Fruit fly (Drosophila melanogaster): ENCODE results near the gene CG45413.

Gene CG45413

dm6 chr3L:6955254-6956229 is 23.8 kb upstream of the CG45413 start, which contains the start of the genes CG10077 and CG9948 (continued):
- peak; percentile 88 for TF ChIP-seq E2f1 (GFP tag; IDR thresholded peaks at IDR 0.05)
- peak; percentile 86 for TF ChIP-seq NfI (GFP tag; optimal IDR thresholded peaks at IDR 0.05)
- TF ChIP-seq CG13894 (tag; optimal IDR thresholded peaks at IDR 0.05) = peak; percentile 90
- TF ChIP-seq mld (GFP tag; IDR thresholded peaks at IDR 0.05; ENCODE audit: partially characterized antibody) = peak; percentile 68; the same call in 1 of the 3 replicates
- peak; percentile 83 for TF ChIP-seq CG2202 (tag; optimal IDR thresholded peaks at IDR 0.05)
- TF ChIP-seq prd (optimal IDR thresholded peaks at IDR 0.05) = no peak
- peak; percentile 96 for TF ChIP-seq prd (GFP tag; IDR thresholded peaks at IDR 0.05)
- TF ChIP-seq inv (GFP tag; IDR thresholded peaks at IDR 0.05; ENCODE audit: partially characterized antibody) = peak; percentile 63
- TF ChIP-seq Nf-YC (tag; optimal IDR thresholded peaks at IDR 0.05) = peak; percentile 85
- TF ChIP-seq nerfin-2 (GFP tag; IDR thresholded peaks at IDR 0.05; ENCODE audit: partially characterized antibody) = peak; percentile 76
- peak; percentile 81 for TF ChIP-seq unc-4 (GFP tag; IDR thresholded peaks at IDR 0.05; ENCODE audit: partially characterized antibody)
- TF ChIP-seq CG9727 (GFP tag; optimal IDR thresholded peaks at IDR 0.05) = peak; percentile 85
- TF ChIP-seq CG17361 (GFP tag; IDR thresholded peaks at IDR 0.05) = peak; percentile 90
- peak; percentile 65 for TF ChIP-seq CG16863 (GFP tag; optimal IDR thresholded peaks at IDR 0.05)
- no peak for TF ChIP-seq Dfd (GFP tag; optimal IDR thresholded peaks at IDR 0.05)
- TF ChIP-seq CG14441 (GFP tag; IDR thresholded peaks at IDR 0.05) = peak; percentile 91
- TF ChIP-seq gfzf (GFP tag; optimal IDR thresholded peaks at IDR 0.05) = peak; percentile 71
- TF ChIP-seq CG15601 (tag; optimal IDR thresholded peaks at IDR 0.05) = peak; percentile 86
- TF ChIP-seq nau (GFP tag; optimal IDR thresholded peaks at IDR 0.05) = peak; percentile 76
- peak; percentile 80 for TF ChIP-seq CG2889 (GFP tag; IDR thresholded peaks at IDR 0.05)
- TF ChIP-seq az2 (GFP tag; optimal IDR thresholded peaks at IDR 0.05) = peak; percentile 90
- no peak for TF ChIP-seq CG12744 (GFP tag; optimal IDR thresholded peaks at IDR 0.05)
- TF ChIP-seq Hr51 (GFP tag; optimal IDR thresholded peaks at IDR 0.05) = peak; percentile 55 to 90
- TF ChIP-seq CG13424 (tag; optimal IDR thresholded peaks at IDR 0.05) = peak; percentile 92
- TF ChIP-seq al (GFP tag; IDR thresholded peaks at IDR 0.05) = peak; percentile 79
- peak; percentile 66; the same call in 1 of the 2 replicates for TF ChIP-seq Poxn (GFP tag; IDR thresholded peaks at IDR 0.05)
- peak; percentile 83 for TF ChIP-seq CG5953 (GFP tag; IDR thresholded peaks at IDR 0.05)
- TF ChIP-seq HLH54F (GFP tag; optimal IDR thresholded peaks at IDR 0.05) = peak; percentile 51
- peak; percentile 63 for TF ChIP-seq CG11696 (GFP tag; IDR thresholded peaks at IDR 0.05)
- TF ChIP-seq Atf6 (GFP tag; IDR thresholded peaks at IDR 0.05) = peak; percentile 93
- TF ChIP-seq CG12769 (tag; optimal IDR thresholded peaks at IDR 0.05) = peak; percentile 94
- TF ChIP-seq Lhr (GFP tag; optimal IDR thresholded peaks at IDR 0.05) = peak; percentile 10
- TF ChIP-seq CG4424 (GFP tag; optimal IDR thresholded peaks at IDR 0.05) = peak; percentile 89
- TF ChIP-seq NFAT (GFP tag; IDR thresholded peaks at IDR 0.05) = peak; percentile 82
- TF ChIP-seq oc (tag; optimal IDR thresholded peaks at IDR 0.05) = no peak
- peak; percentile 39 for TF ChIP-seq zfh2 (GFP tag; optimal IDR thresholded peaks at IDR 0.05)
- peak; percentile 93 for TF ChIP-seq CG12391 (tag; optimal IDR thresholded peaks at IDR 0.05)
- peak; percentile 60 for TF ChIP-seq sna (GFP tag; IDR thresholded peaks at IDR 0.05; ENCODE audit: partially characterized antibody)
- peak; percentile 87 for TF ChIP-seq CG30403 (GFP tag; optimal IDR thresholded peaks at IDR 0.05)
- TF ChIP-seq Drgx (GFP tag; IDR thresholded peaks at IDR 0.05) = peak; percentile 83
- no peak for TF ChIP-seq CG4282 (GFP tag; optimal IDR thresholded peaks at IDR 0.05)
- peak; percentile 77 for TF ChIP-seq CG15514 (GFP tag; optimal IDR thresholded peaks at IDR 0.05)
- peak; percentile 77 for TF ChIP-seq CG7357 (GFP tag; IDR thresholded peaks at IDR 0.05)
- TF ChIP-seq ham (GFP tag; IDR thresholded peaks at IDR 0.05) = peak; percentile 53; the same call in 1 of the 2 replicates
- TF ChIP-seq grau (tag; optimal IDR thresholded peaks at IDR 0.05) = peak; percentile 100
- TF ChIP-seq CG4328 (GFP tag; optimal IDR thresholded peaks at IDR 0.05) = peak; percentile 81
- no peak for TF ChIP-seq CG8089 (GFP tag; optimal IDR thresholded peaks at IDR 0.05)
- no peak for TF ChIP-seq CG15479 (GFP tag; optimal IDR thresholded peaks at IDR 0.05)

Data from whole organism, embryonic.